Worm (Caenorhabditis elegans) whole organism, late embryonic: ENCODE results near the gene C14E2.3.

Experiments
- ceh-30 ChIP-seq: fragments of 150-350 bp; optimal IDR thresholded peaks from 2 replicates; lab custom pipeline; 2014; ENCODE audit warnings: missing biosample characterization, missing genetic modification characterization
- ceh-31 ChIP-seq: sonication (generic microtip); optimal IDR thresholded peaks from 2 replicates; lab custom pipeline; 2016; ENCODE audit warnings: missing genetic modification characterization, missing compliant biosample characterization
- fkh-10 ChIP-seq: fragments of 150-350 bp; optimal IDR thresholded peaks from 2 replicates; lab custom pipeline; 2014; ENCODE audit warnings: missing biosample characterization, missing genetic modification reagents, missing genetic modification characterization
- tbx-7 ChIP-seq: sonication (generic microtip); optimal IDR thresholded peaks from 2 replicates; lab custom pipeline; 2016; ENCODE audit warnings: missing genotype, missing genetic modification characterization, missing compliant biosample characterization
- unc-55 ChIP-seq: sonication (generic microtip); optimal IDR thresholded peaks from 2 replicates; lab custom pipeline; 2017; ENCODE audit warnings: missing biosample characterization, missing genetic modification reagents, missing genetic modification characterization

ce11 chrX:1791095-1791494, 20.2 kb downstream of the C14E2.3 start:
- TF ChIP-seq unc-55 (GFP tag; lab: Kevin White, UChicago): no peak
- no peak for TF ChIP-seq tbx-7 (tag; lab: Kevin White, UChicago)
- no peak for TF ChIP-seq ceh-31 (tag; lab: Kevin White, UChicago)
- TF ChIP-seq ceh-30 (tag; lab: Kevin White, UChicago): no peak
- no peak for TF ChIP-seq fkh-10 (GFP tag; lab: Kevin White, UChicago)
